Worm (Caenorhabditis elegans) whole organism, late embryonic: ENCODE data around the gene C47A4.3.

Experiments
- F13H6.1 ChIP-seq: sonication (generic microtip); optimal IDR thresholded peaks from 2 replicates; lab custom pipeline; 2016; ENCODE audit warnings: missing genetic modification characterization, missing compliant biosample characterization
- ama-1 ChIP-seq: fragments of 150-350 bp; optimal IDR thresholded peaks from 2 replicates; lab custom pipeline; 2014
- ceh-48 ChIP-seq: sonication (generic microtip); optimal IDR thresholded peaks from 2 replicates; lab custom pipeline; 2016; ENCODE audit warnings: missing genetic modification characterization, inconsistent platforms, missing compliant biosample characterization
- ets-4 ChIP-seq: sonication (generic microtip); optimal IDR thresholded peaks from 2 replicates; lab custom pipeline; 2016; ENCODE audit warnings: missing genetic modification characterization, missing compliant biosample characterization
- eyg-1 ChIP-seq: sonication (generic microtip); optimal IDR thresholded peaks from 2 replicates; lab custom pipeline; 2016; ENCODE audit warnings: missing genotype, missing genetic modification characterization, missing compliant biosample characterization
- hlh-8 ChIP-seq: sonication (generic microtip); optimal IDR thresholded peaks from 2 replicates; lab custom pipeline; 2016; ENCODE audit warnings: missing genotype, missing genetic modification characterization, missing compliant biosample characterization
- mec-3 ChIP-seq: sonication (generic microtip); optimal IDR thresholded peaks from 2 replicates; lab custom pipeline; 2016; ENCODE audit warnings: borderline replicate concordance, missing genetic modification characterization, missing compliant biosample characterization
- pax-1 ChIP-seq: fragments of 150-350 bp; optimal IDR thresholded peaks from 2 replicates; lab custom pipeline; 2014; ENCODE audit warnings: missing biosample characterization, missing genetic modification characterization
- pha-4 ChIP-seq: fragments of 150-350 bp; optimal IDR thresholded peaks from 2 replicates; lab custom pipeline; 2018; ENCODE audit warnings: missing biosample characterization, missing genetic modification reagents, missing genetic modification characterization
- ref-2 ChIP-seq: sonication (generic microtip); optimal IDR thresholded peaks from 2 replicates; lab custom pipeline; 2016; ENCODE audit warnings: missing genetic modification characterization, missing compliant biosample characterization
- tbx-2 ChIP-seq: sonication (generic microtip); optimal IDR thresholded peaks from 2 replicates; lab custom pipeline; 2016; ENCODE audit warnings: missing genetic modification characterization, missing compliant biosample characterization
- unc-86 ChIP-seq: sonication (generic microtip); optimal IDR thresholded peaks from 2 replicates; lab custom pipeline; 2016; ENCODE audit warnings: missing genetic modification characterization, missing compliant biosample characterization

DNA sequence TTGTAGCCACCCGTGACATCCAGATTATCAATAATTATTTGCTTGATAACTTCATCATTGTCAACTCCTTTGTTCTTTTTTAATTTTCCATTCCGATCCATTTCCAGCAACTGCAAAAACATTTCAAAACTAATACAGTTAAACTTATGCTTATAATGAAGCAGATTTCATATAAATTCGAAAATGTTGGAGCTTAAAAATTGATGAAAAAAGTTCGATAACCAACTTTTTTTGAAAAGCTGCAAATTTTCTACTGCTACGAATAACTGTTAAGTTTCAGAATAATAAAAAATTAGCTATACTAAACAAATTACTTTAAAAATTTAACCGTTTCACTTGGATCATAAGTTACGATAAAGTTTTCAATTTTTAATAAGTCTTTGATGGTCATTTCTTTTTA is 25.9 kb downstream of the C47A4.3 start, which contains the start of gene C47A4.1:
- TF ChIP-seq pax-1 (no peak), F13H6.1 (tag; lab: Kevin White, UChicago) (no peak), ama-1 (lab: Kevin White, UChicago) (no peak), pha-4 (tag; lab: Kevin White, UChicago) (no peak), mec-3 (tag; lab: Kevin White, UChicago) (no peak), tbx-2 (tag; lab: Kevin White, UChicago) (no peak), unc-86 (tag; lab: Kevin White, UChicago) (no peak), eyg-1 (tag; lab: Kevin White, UChicago) (no peak), ceh-48 (tag; lab: Kevin White, UChicago) (no peak), ets-4 (tag; lab: Kevin White, UChicago) (no peak), ref-2 (tag; lab: Kevin White, UChicago) (no peak), hlh-8 (no peak)
